Worm (Caenorhabditis elegans) whole organism, young adult: Measurements from ENCODE around the gene adbp-1.
A peak's percentile ranks its signal among the peaks of the same experiment; 100 is the strongest.
"Not testable (repeated sequence)": the region's sequence is repeated elsewhere in the genome, so short reads cannot be mapped to it uniquely, and the experiment has no call there.

Experiments
- B0261.1 ChIP-seq: sonication (generic microtip); optimal IDR thresholded peaks from 2 replicates; lab custom pipeline; 2016; ENCODE audit warnings: mild to moderate bottlenecking, missing genetic modification characterization, moderate library complexity, missing compliant biosample characterization
- C06A6.2 ChIP-seq: fragments of 200-800 bp; sonication (Bioruptor generic); conservative IDR thresholded peaks from 2 replicates; pipeline ENCODE4 v1.3.6; 2022; ENCODE audit warnings: missing genetic modification characterization, missing compliant biosample characterization
- C17E4.6 ChIP-seq: fragments of 200-800 bp; sonication (Bioruptor generic); IDR thresholded peaks from 2 replicates; pipeline ENCODE4 v1.3.6; 2022; ENCODE audit warnings: missing genetic modification reagents, missing genetic modification characterization, missing compliant biosample characterization
- F39B2.1 ChIP-seq: fragments of 200-800 bp; sonication (Bioruptor generic); IDR thresholded peaks from 2 replicates; pipeline ENCODE4 v1.3.6; 2022; ENCODE audit warnings: missing genetic modification reagents, missing genetic modification characterization, missing compliant biosample characterization
- F49E8.2 ChIP-seq: sonication (generic microtip); optimal IDR thresholded peaks from 3 replicates; lab custom pipeline; 2017; ENCODE audit warnings: missing genetic modification characterization, mild to moderate bottlenecking, missing compliant biosample characterization, antibody characterized with exemption, moderate library complexity; ENCODE audit not compliant: insufficient read depth
- F52B5.7 ChIP-seq: sonication (generic microtip); optimal IDR thresholded peaks from 2 replicates; lab custom pipeline; 2016; ENCODE audit warnings: mild to moderate bottlenecking, missing genetic modification characterization, missing compliant biosample characterization
- F55B11.4 ChIP-seq: sonication (generic microtip); optimal IDR thresholded peaks from 2 replicates; lab custom pipeline; 2016; ENCODE audit warnings: missing compliant biosample characterization, missing genetic modification characterization, borderline replicate concordance; ENCODE audit not compliant: insufficient read depth
- K11D2.4 ChIP-seq: fragments of 200-800 bp; sonication (Bioruptor generic); IDR thresholded peaks from 2 replicates; pipeline ENCODE4 v1.3.6; 2022; ENCODE audit warnings: missing genetic modification reagents, missing genetic modification characterization, missing compliant biosample characterization
- Y79H2A.3 ChIP-seq: fragments of 200-800 bp; sonication (Bioruptor generic); conservative IDR thresholded peaks from 2 replicates; pipeline ENCODE4 v1.3.6; 2022; ENCODE audit warnings: missing genetic modification reagents, missing genetic modification characterization, missing compliant biosample characterization
- Y95B8A.8 ChIP-seq: fragments of 200-800 bp; sonication (Bioruptor generic); IDR thresholded peaks from 2 replicates; pipeline ENCODE4 v1.3.6; 2022; ENCODE audit warnings: missing genetic modification reagents, missing genetic modification characterization, missing compliant biosample characterization
- akir-1 ChIP-seq: fragments of 200-800 bp; sonication (Bioruptor generic); optimal IDR thresholded peaks from 2 replicates; lab custom pipeline; 2018; ENCODE audit warnings: mild to moderate bottlenecking, missing genetic modification characterization, moderate library complexity, missing compliant biosample characterization
- ama-1 ChIP-seq, 3 experiments: fragments of 150-350 bp in 1 of 3; sonication (generic microtip) in 2 of 3; optimal IDR thresholded peaks; 2 replicates each; lab custom pipeline; 2014 to 2018; ENCODE audit warnings: missing biosample characterization in 2 of 3, missing genetic modification characterization in 2 of 3, missing genetic modification reagents in 2 of 3
- aptf-3 ChIP-seq: fragments of 200-800 bp; sonication (Bioruptor generic); IDR thresholded peaks from 2 replicates; pipeline ENCODE4 v1.3.6; 2022; ENCODE audit warnings: missing genetic modification characterization, missing compliant biosample characterization
- atf-7 ChIP-seq: sonication (generic microtip); optimal IDR thresholded peaks from 2 replicates; lab custom pipeline; 2017; ENCODE audit warnings: mild to moderate bottlenecking, missing genetic modification characterization, missing compliant biosample characterization
- ceh-27 ChIP-seq: fragments of 200-800 bp; sonication (Bioruptor generic); optimal IDR thresholded peaks from 2 replicates; lab custom pipeline; 2018; ENCODE audit warnings: mild to moderate bottlenecking, missing genetic modification characterization, moderate library complexity, missing compliant biosample characterization
- ceh-79 ChIP-seq: sonication (generic microtip); optimal IDR thresholded peaks from 2 replicates; lab custom pipeline; 2017; ENCODE audit warnings: mild to moderate bottlenecking, missing genetic modification characterization, missing compliant biosample characterization
- ceh-91 ChIP-seq: fragments of 200-800 bp; sonication (Bioruptor generic); IDR thresholded peaks from 2 replicates; pipeline ENCODE4 v1.3.6; 2022; ENCODE audit warnings: missing genetic modification reagents, missing genetic modification characterization, missing compliant biosample characterization
- chd-7 ChIP-seq: sonication (generic microtip); optimal IDR thresholded peaks from 2 replicates; lab custom pipeline; 2016; ENCODE audit warnings: mild to moderate bottlenecking, missing genetic modification characterization, moderate library complexity, missing compliant biosample characterization
- dox-1 ChIP-seq: fragments of 200-800 bp; sonication (Bioruptor generic); IDR thresholded peaks from 2 replicates; pipeline ENCODE4 v1.3.6; 2022; ENCODE audit warnings: missing genetic modification reagents, missing genetic modification characterization, missing compliant biosample characterization
- dpff-1 ChIP-seq: sonication (generic microtip); optimal IDR thresholded peaks from 2 replicates; lab custom pipeline; 2017; ENCODE audit warnings: mild to moderate bottlenecking, missing genetic modification characterization, missing compliant biosample characterization
- egrh-3 ChIP-seq: fragments of 200-800 bp; sonication (Bioruptor generic); IDR thresholded peaks from 2 replicates; pipeline ENCODE4 v1.3.6; 2022; ENCODE audit warnings: missing genetic modification reagents, missing genetic modification characterization, missing compliant biosample characterization
- ets-4 ChIP-seq: fragments of 200-800 bp; sonication (Bioruptor generic); optimal IDR thresholded peaks from 2 replicates; lab custom pipeline; 2018; ENCODE audit warnings: mild to moderate bottlenecking, missing genetic modification characterization, missing compliant biosample characterization
- hmg-1.2 ChIP-seq: fragments of 200-800 bp; sonication (Bioruptor generic); IDR thresholded peaks from 2 replicates; pipeline ENCODE4 v1.3.6; 2022; ENCODE audit warnings: missing genetic modification reagents, missing genetic modification characterization, missing compliant biosample characterization
- lag-1 ChIP-seq: fragments of 200-800 bp; sonication (Bioruptor generic); IDR thresholded peaks from 2 replicates; pipeline ENCODE4 v1.3.6; 2022; ENCODE audit warnings: missing genetic modification reagents, missing genetic modification characterization, missing compliant biosample characterization
- lsl-1 ChIP-seq: fragments of 200-800 bp; sonication (Bioruptor generic); optimal IDR thresholded peaks from 2 replicates; lab custom pipeline; 2018; ENCODE audit warnings: mild to moderate bottlenecking, missing genetic modification characterization, moderate library complexity, missing compliant biosample characterization
- lsy-27 ChIP-seq: sonication (generic microtip); optimal IDR thresholded peaks from 2 replicates; lab custom pipeline; 2017; ENCODE audit warnings: missing genetic modification characterization, mild to moderate bottlenecking, missing compliant biosample characterization, antibody characterized with exemption, missing genotype, borderline replicate concordance; ENCODE audit not compliant: insufficient read depth
- madf-10 ChIP-seq: sonication (generic microtip); optimal IDR thresholded peaks from 2 replicates; lab custom pipeline; 2016; ENCODE audit warnings: mild to moderate bottlenecking, missing genetic modification characterization, missing compliant biosample characterization
- madf-6 ChIP-seq: fragments of 200-800 bp; sonication (Bioruptor generic); IDR thresholded peaks from 2 replicates; pipeline ENCODE4 v1.3.6; 2022; ENCODE audit warnings: missing genetic modification reagents, missing genetic modification characterization, missing compliant biosample characterization
- madf-8 ChIP-seq: fragments of 200-800 bp; sonication (Bioruptor generic); conservative IDR thresholded peaks from 2 replicates; pipeline ENCODE4 v1.3.6; 2022; ENCODE audit warnings: missing genetic modification reagents, missing genetic modification characterization, missing compliant biosample characterization
- mes-4 ChIP-seq: sonication (generic microtip); optimal IDR thresholded peaks from 2 replicates; lab custom pipeline; 2016; ENCODE audit warnings: missing genotype, missing genetic modification characterization, missing compliant biosample characterization
- mxl-1 ChIP-seq: sonication (generic microtip); optimal IDR thresholded peaks from 2 replicates; lab custom pipeline; 2016; ENCODE audit warnings: missing genetic modification characterization, missing compliant biosample characterization
- nfya-2 ChIP-seq: fragments of 200-800 bp; sonication (Bioruptor generic); IDR thresholded peaks from 2 replicates; pipeline ENCODE4 v1.3.6; 2022; ENCODE audit warnings: missing genetic modification reagents, missing genetic modification characterization, missing compliant biosample characterization
- nfyb-1 ChIP-seq: fragments of 200-800 bp; sonication (Bioruptor generic); IDR thresholded peaks from 2 replicates; pipeline ENCODE4 v1.3.6; 2022; ENCODE audit warnings: missing genetic modification reagents, missing genetic modification characterization, missing compliant biosample characterization
- nhr-27 ChIP-seq: fragments of 200-800 bp; sonication (Bioruptor generic); optimal IDR thresholded peaks from 2 replicates; lab custom pipeline; 2018; ENCODE audit warnings: mild to moderate bottlenecking, missing genetic modification characterization, moderate library complexity, missing compliant biosample characterization
- snpc-3.4 ChIP-seq: sonication (generic microtip); optimal IDR thresholded peaks from 2 replicates; lab custom pipeline; 2017; ENCODE audit warnings: missing genetic modification characterization, mild to moderate bottlenecking, missing compliant biosample characterization, antibody characterized with exemption, moderate library complexity, missing genotype, missing genetic modification reagents
- zfh-2 ChIP-seq: fragments of 200-800 bp; sonication (Bioruptor generic); conservative IDR thresholded peaks from 2 replicates; pipeline ENCODE4 v1.3.6; 2022; ENCODE audit warnings: missing genetic modification reagents, missing genetic modification characterization, missing compliant biosample characterization
- ztf-25 ChIP-seq: fragments of 200-800 bp; sonication (Bioruptor generic); IDR thresholded peaks from 2 replicates; pipeline ENCODE4 v1.3.6; 2022; ENCODE audit warnings: missing genetic modification reagents, missing genetic modification characterization, missing compliant biosample characterization
- ztf-6 ChIP-seq: fragments of 200-800 bp; sonication (Bioruptor generic); IDR thresholded peaks from 2 replicates; pipeline ENCODE4 v1.3.6; 2022; ENCODE audit warnings: missing genetic modification reagents, missing genetic modification characterization, missing compliant biosample characterization

The adbp-1 gene

ce11 chrII:11440265-11440664, 3.7 kb upstream of the adbp-1 start, which contains the start of gene VW02B12L.2 (continued):
- no peak for TF ChIP-seq ama-1 (optimal IDR thresholded peaks at IDR 0.05; lab: Kevin White, UChicago)
- TF ChIP-seq ama-1 (GFP tag; optimal IDR thresholded peaks at IDR 0.05; lab: Kevin White, UChicago), result no peak
- no peak for TF ChIP-seq dox-1 (GFP tag; lab: Robert Waterston, UW)
- no peak for TF ChIP-seq ceh-27 (GFP tag; lab: Kevin White, UChicago)
- TF ChIP-seq egrh-3 (GFP tag; lab: Robert Waterston, UW), result no peak
- TF ChIP-seq lsl-1 (GFP tag; lab: Kevin White, UChicago), result peak; percentile 16
- no peak for TF ChIP-seq ztf-25 (GFP tag; lab: Robert Waterston, UW)
- no peak for TF ChIP-seq akir-1 (GFP tag; lab: Kevin White, UChicago)
- TF ChIP-seq mxl-1 (tag; lab: Kevin White, UChicago), result no peak
- no peak for TF ChIP-seq nfyb-1 (GFP tag; lab: Robert Waterston, UW)
- TF ChIP-seq nhr-27 (tag; lab: Kevin White, UChicago), result no peak
- no peak for TF ChIP-seq K11D2.4
- no peak for TF ChIP-seq snpc-3.4 (tag; lab: Kevin White, UChicago)
- TF ChIP-seq Y79H2A.3 (GFP tag; lab: Robert Waterston, UW), result no peak
- peak; percentile 16; the same call in 1 of the 2 replicates for TF ChIP-seq ceh-91
- no peak for TF ChIP-seq nfya-2 (GFP tag; lab: Robert Waterston, UW)
- no peak for TF ChIP-seq B0261.1
- TF ChIP-seq ztf-6 (GFP tag; lab: Robert Waterston, UW), result no peak
- no peak for TF ChIP-seq ceh-79 (tag; lab: Kevin White, UChicago)
- TF ChIP-seq F52B5.7 (tag; lab: Kevin White, UChicago), result no peak
- no peak for TF ChIP-seq C06A6.2
- TF ChIP-seq Y95B8A.8 (GFP tag; lab: Robert Waterston, UW), result no peak
- TF ChIP-seq dpff-1 (tag; lab: Kevin White, UChicago), result no peak
- no peak for TF ChIP-seq ets-4 (GFP tag; lab: Kevin White, UChicago)
- no peak for TF ChIP-seq chd-7
- no peak for TF ChIP-seq mes-4 (tag; lab: Kevin White, UChicago)
- TF ChIP-seq F49E8.2, result no peak
- TF ChIP-seq F39B2.1 (GFP tag; lab: Robert Waterston, UW), result no peak
- TF ChIP-seq madf-6 (GFP tag; lab: Robert Waterston, UW), result peak; percentile 80
- no peak for TF ChIP-seq aptf-3 (GFP tag; lab: Robert Waterston, UW)
- no peak for TF ChIP-seq madf-10 (tag; lab: Kevin White, UChicago)

ce11 chrII:11442425-11442824, 1.5 kb upstream of the adbp-1 start, which contains the start of gene ebp-2:
Gene ebp-2 (plus strand): TSS chrII:11442725.
- not testable (repeated sequence) for TF ChIP-seq F55B11.4 (tag; lab: Kevin White, UChicago); madf-8; zfh-2 (GFP tag; lab: Robert Waterston, UW)
- TF ChIP-seq, all 124 proteins: peak for 0; not testable (repeated sequence) for 124

ce11 chrII:11443128-11443527, 834 bp upstream of the adbp-1 start:
- TF ChIP-seq egrh-3 (GFP tag; lab: Robert Waterston, UW) (peak; percentile 93), hmg-1.2 (GFP tag; lab: Robert Waterston, UW) (no peak), lag-1 (0 out of 2 replicates have a peak, but pooled peaks have one; percentile 32), atf-7 (tag; lab: Kevin White, UChicago) (no peak), zfh-2 (GFP tag; lab: Robert Waterston, UW) (peak; percentile 92), C17E4.6 (GFP tag; lab: Robert Waterston, UW) (no peak), lsy-27 (tag; lab: Kevin White, UChicago) (no peak)
